Worm (Caenorhabditis elegans) whole organism, mixed stage, embryonic: ENCODE data around the gene F41H10.3.

Experiments used
- mep-1 ChIP-seq: fragments of 150-350 bp; optimal IDR thresholded peaks from 2 replicates; lab custom pipeline; 2017; ENCODE audit warnings: missing biosample characterization, missing genetic modification reagents, missing genetic modification characterization, inconsistent platforms
- pha-4 ChIP-seq: fragments of 150-350 bp; optimal IDR thresholded peaks from 2 replicates; lab custom pipeline; 2018; ENCODE audit warnings: missing biosample characterization, missing genetic modification reagents, missing genetic modification characterization
- unc-62 ChIP-seq: fragments of 150-350 bp; optimal IDR thresholded peaks from 2 replicates; lab custom pipeline; 2014; ENCODE audit warnings: missing biosample characterization, missing genetic modification reagents, missing genetic modification characterization

ce11 chrIV:5374321-5374720, 4.7 kb downstream of the F41H10.3 start:
- TF ChIP-seq mep-1 (tag; lab: Kevin White, UChicago) (no peak), unc-62 (no peak), pha-4 (no peak)
